Fruit fly (Drosophila melanogaster): Measurements from ENCODE around the gene CG10834.

The CG10834 gene

DNA sequence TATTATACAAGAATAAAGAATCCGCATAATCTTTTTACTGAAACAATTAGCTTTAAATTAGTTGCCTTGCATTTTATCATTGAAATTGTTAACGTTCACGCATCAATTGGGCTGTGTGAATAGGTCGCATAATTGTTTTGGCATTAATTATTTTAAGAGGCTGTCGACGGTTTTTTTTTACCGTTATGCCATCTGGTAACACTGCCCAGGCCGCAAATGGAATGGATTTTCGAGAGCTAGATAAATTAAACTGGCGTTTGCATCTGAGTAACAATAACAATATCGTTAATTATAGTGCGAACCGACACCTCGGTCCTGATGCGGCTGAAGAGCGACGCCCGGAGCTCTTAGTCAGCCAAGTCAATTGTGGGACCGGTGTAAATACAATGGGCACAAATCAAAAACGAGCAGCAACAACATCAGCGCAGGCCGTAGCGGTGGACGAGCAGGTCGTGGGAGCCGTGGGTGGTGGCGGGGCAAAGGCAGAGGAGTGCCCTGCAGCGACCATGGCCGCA is 14.6 kb upstream of the CG10834 start:
- peak; percentile 16 for TF ChIP-seq Sox14 (GFP tag; optimal IDR thresholded peaks at IDR 0.05)
- peak; percentile 1 for TF ChIP-seq CG34406 (GFP tag; optimal IDR thresholded peaks at IDR 0.05)
- peak; percentile 17 for TF ChIP-seq OdsH (GFP tag; optimal IDR thresholded peaks at IDR 0.05)
- no peak for TF ChIP-seq CG8632 (GFP tag; optimal IDR thresholded peaks at IDR 0.05)
- no peak; the same call in 2 of the 3 replicates for TF ChIP-seq CG8119 (GFP tag; IDR thresholded peaks at IDR 0.05)
- TF ChIP-seq lz (GFP tag; optimal IDR thresholded peaks at IDR 0.05), result peak; percentile 34
- TF ChIP-seq CG10669 (GFP tag; optimal IDR thresholded peaks at IDR 0.05), result no peak
- TF ChIP-seq CG3032 (tag; optimal IDR thresholded peaks at IDR 0.05), result no peak
- TF ChIP-seq svp (GFP tag), result peak; percentile 84
- peak; percentile 0 for TF ChIP-seq CG11902 (GFP tag; optimal IDR thresholded peaks at IDR 0.05)
- TF ChIP-seq Ets21C (GFP tag; optimal IDR thresholded peaks at IDR 0.05), result peak; percentile 6
- no peak for TF ChIP-seq net (GFP tag; optimal IDR thresholded peaks at IDR 0.05)
- no peak for TF ChIP-seq CG6276 (GFP tag; optimal IDR thresholded peaks at IDR 0.05)
- peak; percentile 7 for TF ChIP-seq pdm3 (GFP tag; optimal IDR thresholded peaks at IDR 0.05)
- TF ChIP-seq vri (GFP tag; optimal IDR thresholded peaks at IDR 0.05), result no peak
- TF ChIP-seq Eip78C (GFP tag), result peak; percentile 62
- peak; percentile 23 for TF ChIP-seq cyc (GFP tag; optimal IDR thresholded peaks at IDR 0.05)
- TF ChIP-seq salr (GFP tag; optimal IDR thresholded peaks at IDR 0.05), result no peak
- no peak for TF ChIP-seq CG16779 (tag; optimal IDR thresholded peaks at IDR 0.05)
- TF ChIP-seq fd59A (GFP tag; optimal IDR thresholded peaks at IDR 0.05), result no peak
- no peak for TF ChIP-seq Sox102F (GFP tag; optimal IDR thresholded peaks at IDR 0.05)
- TF ChIP-seq Hr39 (GFP tag; optimal IDR thresholded peaks at IDR 0.05), result peak; percentile 35
- no peak for TF ChIP-seq CG11762 (GFP tag; optimal IDR thresholded peaks at IDR 0.05; ENCODE audit: insufficient read depth)
- TF ChIP-seq CG6854 (GFP tag; optimal IDR thresholded peaks at IDR 0.05), result peak; percentile 37
- peak; percentile 10 for TF ChIP-seq topi (GFP tag; optimal IDR thresholded peaks at IDR 0.05)
- no peak for TF ChIP-seq CG9139 (GFP tag; optimal IDR thresholded peaks at IDR 0.05)
- peak; percentile 34 for TF ChIP-seq CG31627 (GFP tag; optimal IDR thresholded peaks at IDR 0.05)
- TF ChIP-seq Blimp-1 (GFP tag; optimal IDR thresholded peaks at IDR 0.05), result no peak

DNA sequence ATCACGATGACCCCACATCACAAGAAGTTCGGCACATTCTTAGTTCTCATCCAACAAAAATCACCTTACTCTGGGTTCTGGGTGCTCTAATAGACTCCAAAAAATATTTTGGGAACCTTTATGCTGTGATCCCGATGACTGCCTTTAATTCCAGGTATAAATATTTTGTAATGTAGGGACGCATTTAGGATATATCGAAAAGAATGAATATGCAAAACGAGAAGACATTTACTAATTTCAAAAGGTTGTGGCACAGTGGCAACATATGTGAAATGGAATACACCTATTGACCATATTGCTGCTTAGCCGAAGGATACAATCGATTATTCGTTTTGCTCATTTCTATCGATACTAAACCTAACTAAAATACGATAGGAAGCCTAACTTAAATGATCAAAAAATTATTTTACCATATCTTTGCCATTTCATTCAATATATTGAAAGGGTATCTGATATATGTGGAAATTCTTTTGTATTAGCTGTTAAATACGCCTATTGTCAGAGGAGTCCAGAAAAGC is 13.8 kb upstream of the CG10834 start, which contains the start of gene CG3651:
TSS of gene CG3651 (plus strand) at position 468 of the 518 bp plus-strand sequence.
- TF ChIP-seq Hr39 (GFP tag; optimal IDR thresholded peaks at IDR 0.05) (no peak), pdm3 (GFP tag; optimal IDR thresholded peaks at IDR 0.05) (peak; percentile 4), CG31627 (GFP tag; optimal IDR thresholded peaks at IDR 0.05) (peak; percentile 20), Eip78C (GFP tag) (peak; percentile 43)

DNA sequence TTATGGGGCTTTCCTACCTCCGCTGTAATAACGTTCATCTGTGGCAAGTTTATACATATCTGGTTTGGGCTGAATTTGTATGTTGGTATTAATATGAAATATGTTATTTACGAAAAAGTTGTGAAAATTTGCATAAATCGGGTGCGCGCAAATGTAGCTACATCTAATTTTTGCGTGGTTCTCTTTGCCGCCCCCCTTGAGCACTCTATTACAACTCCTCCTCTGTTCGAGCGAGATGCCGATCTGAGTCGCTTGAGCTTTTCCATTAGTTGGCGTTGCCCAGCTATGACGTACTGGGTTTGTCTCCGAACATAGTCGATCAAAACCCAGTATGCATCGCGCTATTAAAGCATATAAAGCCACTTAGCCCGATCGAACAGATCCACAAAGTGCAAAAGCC is 1.6 kb upstream of the CG10834 start, which contains the start of gene CG6675:
TSS of gene CG6675 (plus strand) at position 301 of the 400 bp plus-strand sequence.
- TF ChIP-seq CG1621 (tag; optimal IDR thresholded peaks at IDR 0.05) (no peak), Ets96B (tag; optimal IDR thresholded peaks at IDR 0.05) (peak; percentile 45)

DNA sequence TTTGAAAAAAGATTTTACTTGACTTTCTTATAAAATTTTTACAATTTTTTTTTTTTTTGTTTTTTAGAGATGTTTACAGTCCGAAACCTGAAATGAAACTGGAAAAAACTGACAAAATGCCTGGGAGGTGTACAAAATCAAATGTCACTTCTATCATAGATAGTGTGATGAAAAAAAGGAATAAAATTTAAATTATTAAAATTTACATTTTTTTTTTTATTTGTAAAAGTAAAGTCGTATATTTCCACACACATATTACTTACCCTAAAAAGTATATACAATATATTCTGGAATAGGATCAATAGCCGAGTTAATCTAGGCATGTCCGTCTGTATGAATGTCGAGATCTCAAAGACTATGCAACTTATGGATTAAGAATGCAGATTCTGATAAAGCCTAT is 1.7 kb downstream of the CG10834 start, which contains the start of gene CG15219:
TSS of gene CG15219 (minus strand) at position 101 of the 400 bp plus-strand sequence.
- no peak for TF ChIP-seq fd59A (GFP tag; optimal IDR thresholded peaks at IDR 0.05)
- TF ChIP-seq Ets96B (tag; optimal IDR thresholded peaks at IDR 0.05), result no peak
- TF ChIP-seq Smox (GFP tag; optimal IDR thresholded peaks at IDR 0.05), result no peak
- TF ChIP-seq Sox102F (GFP tag; optimal IDR thresholded peaks at IDR 0.05), result no peak
- no peak for TF ChIP-seq CG6276 (GFP tag; optimal IDR thresholded peaks at IDR 0.05)
- TF ChIP-seq fd85E (GFP tag; optimal IDR thresholded peaks at IDR 0.05), result no peak

DNA sequence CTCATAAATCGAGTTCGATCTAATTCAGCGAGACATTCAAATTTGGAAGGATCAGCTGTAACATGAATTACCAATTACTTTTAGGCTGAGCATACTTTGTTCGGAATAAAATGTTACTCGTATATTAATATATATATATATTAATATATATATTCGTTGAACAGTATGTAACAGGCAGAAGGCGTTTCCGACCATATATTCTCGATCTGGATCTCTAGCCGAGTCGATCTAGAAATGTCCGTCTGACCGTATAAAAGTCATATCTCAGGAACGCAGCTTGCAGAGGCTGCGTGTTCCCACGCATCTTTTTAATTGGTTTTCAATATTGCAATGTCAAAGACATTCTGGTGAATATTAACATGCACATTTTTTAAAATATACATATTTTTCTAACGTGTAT is 2.8 kb downstream of the CG10834 start, which contains the start of gene tplus3b:
TSS of gene tplus3b (minus strand) at position 101 of the 400 bp plus-strand sequence.
- TF ChIP-seq cyc (GFP tag; optimal IDR thresholded peaks at IDR 0.05) (no peak), CG6854 (GFP tag; optimal IDR thresholded peaks at IDR 0.05) (no peak), CG8319 (GFP tag; optimal IDR thresholded peaks at IDR 0.05) (no peak), Sox15 (GFP tag; optimal IDR thresholded peaks at IDR 0.05) (no peak), CG6276 (GFP tag; optimal IDR thresholded peaks at IDR 0.05) (no peak), Eip93F (GFP tag; optimal IDR thresholded peaks at IDR 0.05) (no peak), CG34406 (GFP tag; optimal IDR thresholded peaks at IDR 0.05) (no peak), Sox14 (GFP tag; optimal IDR thresholded peaks at IDR 0.05) (no peak), esn (GFP tag; optimal IDR thresholded peaks at IDR 0.05) (no peak), Smox (GFP tag; optimal IDR thresholded peaks at IDR 0.05) (no peak)

All from whole organism, prepupa.